Worm (Caenorhabditis elegans) whole organism, L2 larva: ENCODE data around the gene C34D4.4.

Source experiments
- C34F6.9 ChIP-seq: fragments of 150-350 bp; optimal IDR thresholded peaks from 2 replicates; lab custom pipeline; 2014; ENCODE audit warnings: missing biosample characterization, missing genetic modification characterization
- F13H6.1 ChIP-seq: sonication (generic microtip); optimal IDR thresholded peaks from 2 replicates; lab custom pipeline; 2016; ENCODE audit warnings: missing genetic modification characterization, missing compliant biosample characterization
- R02D3.7 ChIP-seq: fragments of 150-350 bp; optimal IDR thresholded peaks from 2 replicates; lab custom pipeline; 2014; ENCODE audit warnings: missing biosample characterization, missing genetic modification characterization
- Y55F3AM.14 ChIP-seq: fragments of 200-800 bp; sonication (Bioruptor generic); optimal IDR thresholded peaks from 2 replicates; lab custom pipeline; 2018; ENCODE audit warnings: mild to moderate bottlenecking, missing genetic modification characterization, missing compliant biosample characterization
- ZK546.5 ChIP-seq: sonication (generic microtip); optimal IDR thresholded peaks from 2 replicates; lab custom pipeline; 2017; ENCODE audit warnings: missing biosample characterization, missing genetic modification characterization
- alr-1 ChIP-seq: fragments of 150-350 bp; optimal IDR thresholded peaks from 2 replicates; lab custom pipeline; 2014; ENCODE audit warnings: missing biosample characterization, missing genetic modification characterization
- aly-2 ChIP-seq: fragments of 150-350 bp; optimal IDR thresholded peaks from 2 replicates; lab custom pipeline; 2014; ENCODE audit warnings: missing biosample characterization, missing genetic modification characterization
- ama-1 ChIP-seq: fragments of 150-350 bp; optimal IDR thresholded peaks from 2 replicates; lab custom pipeline; 2018; ENCODE audit warnings: inconsistent platforms
- blmp-1 ChIP-seq: sonication (generic microtip); optimal IDR thresholded peaks from 2 replicates; lab custom pipeline; 2017; ENCODE audit warnings: missing genetic modification characterization, mild to moderate bottlenecking, missing compliant biosample characterization, antibody characterized with exemption, moderate library complexity; ENCODE audit not compliant: insufficient read depth
- ceh-16 ChIP-seq: fragments of 150-350 bp; optimal IDR thresholded peaks from 2 replicates; lab custom pipeline; 2014; ENCODE audit warnings: missing biosample characterization, missing genetic modification characterization
- ceh-82 ChIP-seq: fragments of 150-350 bp; optimal IDR thresholded peaks from 2 replicates; lab custom pipeline; 2014; ENCODE audit warnings: missing biosample characterization, missing genetic modification characterization
- crh-2 ChIP-seq: sonication (generic microtip); optimal IDR thresholded peaks from 2 replicates; lab custom pipeline; 2017; ENCODE audit warnings: missing biosample characterization, missing genetic modification characterization
- dmd-4 ChIP-seq: sonication (generic microtip); optimal IDR thresholded peaks from 2 replicates; lab custom pipeline; 2017; ENCODE audit warnings: missing biosample characterization, missing genetic modification characterization
- elt-1 ChIP-seq: fragments of 150-350 bp; optimal IDR thresholded peaks from 2 replicates; lab custom pipeline; 2014; ENCODE audit warnings: missing biosample characterization, missing genetic modification characterization
- elt-3 ChIP-seq: sonication (generic microtip); optimal IDR thresholded peaks from 2 replicates; lab custom pipeline; 2017; ENCODE audit warnings: missing biosample characterization, missing genetic modification characterization
- fos-1 ChIP-seq: fragments of 150-350 bp; optimal IDR thresholded peaks from 2 replicates; lab custom pipeline; 2014; ENCODE audit warnings: missing biosample characterization, missing genetic modification characterization
- gmeb-1 ChIP-seq: fragments of 150-350 bp; optimal IDR thresholded peaks from 2 replicates; lab custom pipeline; 2014; ENCODE audit warnings: missing biosample characterization, missing genetic modification characterization
- lin-11 ChIP-seq: fragments of 150-350 bp; sonication (generic microtip); optimal IDR thresholded peaks from 2 replicates; lab custom pipeline; 2014; ENCODE audit warnings: missing biosample characterization, missing genetic modification characterization, inconsistent platforms, mixed read lengths
- lin-13 ChIP-seq: fragments of 150-350 bp; optimal IDR thresholded peaks from 2 replicates; lab custom pipeline; 2014; ENCODE audit warnings: missing biosample characterization, missing genetic modification reagents, missing genetic modification characterization
- lin-39 ChIP-seq: fragments of 150-350 bp; optimal IDR thresholded peaks from 2 replicates; lab custom pipeline; 2014; ENCODE audit warnings: missing biosample characterization, missing genetic modification reagents, missing genetic modification characterization
- lsy-2 ChIP-seq, 2 experiments: fragments of 150-350 bp in 1 of 2; sonication (generic microtip) in 1 of 2; optimal IDR thresholded peaks; 2 replicates each; lab custom pipeline; 2014 to 2017; ENCODE audit warnings: missing biosample characterization in 2 of 2, missing genetic modification characterization in 2 of 2
- mbf-1 ChIP-seq: sonication (generic microtip); optimal IDR thresholded peaks from 2 replicates; lab custom pipeline; 2017; ENCODE audit warnings: missing biosample characterization, missing genetic modification characterization
- nhr-10 ChIP-seq: sonication (generic microtip); optimal IDR thresholded peaks from 2 replicates; lab custom pipeline; 2017; ENCODE audit warnings: missing biosample characterization, missing genetic modification characterization
- nhr-11 ChIP-seq: fragments of 150-350 bp; optimal IDR thresholded peaks from 2 replicates; lab custom pipeline; 2014; ENCODE audit warnings: missing biosample characterization, missing genetic modification characterization
- nhr-12 ChIP-seq: fragments of 150-350 bp; optimal IDR thresholded peaks from 2 replicates; lab custom pipeline; 2014; ENCODE audit warnings: missing biosample characterization, missing genetic modification characterization
- nhr-129 ChIP-seq: fragments of 150-350 bp; optimal IDR thresholded peaks from 2 replicates; lab custom pipeline; 2014; ENCODE audit warnings: missing biosample characterization, missing genetic modification characterization
- nhr-21 ChIP-seq: fragments of 150-350 bp; optimal IDR thresholded peaks from 2 replicates; lab custom pipeline; 2014; ENCODE audit warnings: missing biosample characterization, missing genetic modification characterization
- nhr-237 ChIP-seq: fragments of 150-350 bp; optimal IDR thresholded peaks from 2 replicates; lab custom pipeline; 2014; ENCODE audit warnings: missing biosample characterization, missing genetic modification characterization
- nhr-25 ChIP-seq: fragments of 150-350 bp; sonication (generic microtip); optimal IDR thresholded peaks from 3 replicates; lab custom pipeline; 2014; ENCODE audit warnings: missing biosample characterization, missing genetic modification characterization
- nhr-6 ChIP-seq: fragments of 150-350 bp; optimal IDR thresholded peaks from 2 replicates; lab custom pipeline; 2014; ENCODE audit warnings: missing biosample characterization, missing genetic modification characterization
- nhr-77 ChIP-seq: fragments of 150-350 bp; optimal IDR thresholded peaks from 2 replicates; lab custom pipeline; 2014; ENCODE audit warnings: missing biosample characterization, missing genetic modification characterization
- peb-1 ChIP-seq: fragments of 150-350 bp; optimal IDR thresholded peaks from 2 replicates; lab custom pipeline; 2014; ENCODE audit warnings: missing biosample characterization, missing genetic modification characterization
- sma-3 ChIP-seq: sonication (generic microtip); optimal IDR thresholded peaks from 2 replicates; lab custom pipeline; 2016; ENCODE audit warnings: missing genetic modification reagents, missing genetic modification characterization, missing compliant biosample characterization
- snpc-4 ChIP-seq: fragments of 150-350 bp; optimal IDR thresholded peaks from 2 replicates; lab custom pipeline; 2014; ENCODE audit warnings: missing biosample characterization, missing genetic modification characterization
- unc-39 ChIP-seq: fragments of 150-350 bp; optimal IDR thresholded peaks from 2 replicates; lab custom pipeline; 2014; ENCODE audit warnings: missing biosample characterization, missing genetic modification characterization
- unc-55 ChIP-seq: fragments of 150-350 bp; sonication (generic microtip); optimal IDR thresholded peaks from 3 replicates; lab custom pipeline; 2014; ENCODE audit warnings: missing biosample characterization, missing genetic modification reagents, missing genetic modification characterization
- unc-62 ChIP-seq: fragments of 150-350 bp; optimal IDR thresholded peaks from 2 replicates; lab custom pipeline; 2014; ENCODE audit warnings: missing biosample characterization, missing genetic modification reagents, missing genetic modification characterization
- zag-1 ChIP-seq: fragments of 150-350 bp; optimal IDR thresholded peaks from 2 replicates; lab custom pipeline; 2014; ENCODE audit warnings: missing biosample characterization, missing genetic modification characterization
- ztf-1 ChIP-seq: fragments of 200-800 bp; sonication (Bioruptor generic); conservative IDR thresholded peaks from 2 replicates; pipeline ENCODE4 v1.3.6; 2022; ENCODE audit warnings: missing genetic modification characterization, missing compliant biosample characterization
- ztf-11 ChIP-seq: sonication (generic microtip); optimal IDR thresholded peaks from 2 replicates; lab custom pipeline; 2017; ENCODE audit warnings: missing biosample characterization, missing genetic modification characterization
- ztf-4 ChIP-seq: fragments of 150-350 bp; optimal IDR thresholded peaks from 2 replicates; lab custom pipeline; 2014; ENCODE audit warnings: missing biosample characterization, missing genetic modification characterization

The C34D4.4 gene

ce11 chrIV:7167983-7168760, 19.0 kb downstream of the C34D4.4 start, which contains the start of gene skr-16:
skr-16 (plus strand) TSS chrIV:7168710.
- TF ChIP-seq nhr-11 (tag; lab: Kevin White, UChicago), result no peak
- no peak for TF ChIP-seq blmp-1 (tag; lab: Kevin White, UChicago)
- TF ChIP-seq elt-1, result no peak
- TF ChIP-seq ztf-1, result no peak
- TF ChIP-seq nhr-21 (tag; lab: Kevin White, UChicago), result no peak
- peak; percentile 0 for TF ChIP-seq nhr-129 (tag; lab: Kevin White, UChicago)
- TF ChIP-seq peb-1 (tag; lab: Kevin White, UChicago), result no peak
- no peak for TF ChIP-seq lin-39 (tag; lab: Kevin White, UChicago)
- no peak for TF ChIP-seq F13H6.1
- no peak for TF ChIP-seq zag-1 (tag; lab: Kevin White, UChicago)
- no peak for TF ChIP-seq ztf-4
- TF ChIP-seq elt-3 (tag; lab: Kevin White, UChicago), result no peak
- no peak for TF ChIP-seq nhr-25 (tag; lab: Kevin White, UChicago)
- no peak for TF ChIP-seq Y55F3AM.14
- TF ChIP-seq R02D3.7 (tag; lab: Kevin White, UChicago), result no peak
- peak; percentile 43 for TF ChIP-seq crh-2
- TF ChIP-seq dmd-4, result no peak
- TF ChIP-seq lin-11 (tag; lab: Kevin White, UChicago), result no peak
- no peak for TF ChIP-seq mbf-1 (tag; lab: Kevin White, UChicago)
- TF ChIP-seq nhr-77 (tag; lab: Kevin White, UChicago), result no peak
- no peak for TF ChIP-seq nhr-10 (tag; lab: Kevin White, UChicago)
- peak; percentile 5 for TF ChIP-seq sma-3 (GFP tag; lab: Kevin White, UChicago)
- peak; percentile 70 for TF ChIP-seq C34F6.9 (tag; lab: Kevin White, UChicago)
- TF ChIP-seq alr-1 (tag; lab: Kevin White, UChicago), result no peak
- TF ChIP-seq ztf-11, result no peak
- no peak for TF ChIP-seq ama-1 (lab: Kevin White, UChicago)
- TF ChIP-seq snpc-4 (tag; lab: Kevin White, UChicago), result no peak
- TF ChIP-seq lsy-2 (tag; optimal IDR thresholded peaks at IDR 0.05; lab: Kevin White, UChicago), result no peak
- TF ChIP-seq ceh-82 (tag; lab: Kevin White, UChicago), result no peak
- TF ChIP-seq nhr-6, result no peak
- TF ChIP-seq nhr-237 (tag; lab: Kevin White, UChicago), result no peak
- no peak for TF ChIP-seq aly-2 (tag; lab: Kevin White, UChicago)
- TF ChIP-seq unc-39 (tag; lab: Kevin White, UChicago), result no peak
- TF ChIP-seq lin-13 (GFP tag; lab: Kevin White, UChicago), result peak; percentile 1
- TF ChIP-seq gmeb-1 (tag; lab: Kevin White, UChicago), result no peak
- TF ChIP-seq nhr-12 (tag; lab: Kevin White, UChicago), result no peak
- no peak for TF ChIP-seq ceh-16 (tag; lab: Kevin White, UChicago)
- no peak for TF ChIP-seq fos-1 (tag; lab: Kevin White, UChicago)
- no peak for TF ChIP-seq unc-62 (GFP tag; lab: Kevin White, UChicago)
- TF ChIP-seq unc-55 (GFP tag; lab: Kevin White, UChicago), result peak; percentile 31

- no peak for TF ChIP-seq lin-39 (tag; lab: Kevin White, UChicago)
- no peak for TF ChIP-seq ztf-4
- no peak for TF ChIP-seq Y55F3AM.14
- no peak for TF ChIP-seq lin-13 (GFP tag; lab: Kevin White, UChicago)
- no peak for TF ChIP-seq mbf-1 (tag; lab: Kevin White, UChicago)
- TF ChIP-seq crh-2, result no peak
- no peak for TF ChIP-seq nhr-10 (tag; lab: Kevin White, UChicago)
- no peak for TF ChIP-seq nhr-25 (tag; lab: Kevin White, UChicago)
Observed at ce11 chrIV:7171222-7171621, 22.1 kb downstream of the C34D4.4 start, which contains the start of gene str-220. str-220 (minus strand) TSS chrIV:7171322.

- TF ChIP-seq unc-62 (GFP tag; lab: Kevin White, UChicago) (no peak), ZK546.5 (tag; lab: Kevin White, UChicago) (no peak), elt-3 (tag; lab: Kevin White, UChicago) (no peak), nhr-21 (tag; lab: Kevin White, UChicago) (no peak)
Observed at ce11 chrIV:7173489-7173888, 24.3 kb downstream of the C34D4.4 start, which contains the start of gene str-1. str-1 (plus strand) TSS chrIV:7173789.
